Worm (Caenorhabditis elegans): ENCODE results near the gene lec-5.

lec-5 gene

ce11 chrII:5854122-5854521, 13.2 kb upstream of the lec-5 start, which contains the start of gene H41C03.1:
H41C03.1 (plus strand) TSS chrII:5854422.
- TF ChIP-seq madf-8 (GFP tag; conservative IDR thresholded peaks at IDR 0.05) (no peak), ceh-91 (GFP tag; IDR thresholded peaks at IDR 0.05) (no peak), snpc-1.3 (tag; optimal IDR thresholded peaks at IDR 0.05; ENCODE audit: insufficient read depth) (no peak)

- TF ChIP-seq Y56A3A.18 (GFP tag; IDR thresholded peaks at IDR 0.05) (no peak), aptf-3 (GFP tag; IDR thresholded peaks at IDR 0.05) (no peak), akir-1 (GFP tag; optimal IDR thresholded peaks at IDR 0.05) (no peak), F10E7.11 (tag; optimal IDR thresholded peaks at IDR 0.05) (no peak), nfya-2 (GFP tag; IDR thresholded peaks at IDR 0.05) (no peak), K11D2.4 (GFP tag; IDR thresholded peaks at IDR 0.05) (no peak), tlf-1 (GFP tag; optimal IDR thresholded peaks at IDR 0.05) (no peak), mxl-1 (tag; optimal IDR thresholded peaks at IDR 0.05) (no peak), C06A6.2 (GFP tag; conservative IDR thresholded peaks at IDR 0.05) (no peak), hmg-20 (GFP tag; IDR thresholded peaks at IDR 0.05) (no peak), madf-6 (GFP tag; IDR thresholded peaks at IDR 0.05) (no peak), Y53F4B.3 (GFP tag; IDR thresholded peaks at IDR 0.05) (no peak), lin-40 (tag; optimal IDR thresholded peaks at IDR 0.05) (no peak)
These were observed 12.4 kb upstream of the lec-5 start for ce11 chrII:5853261-5853660.

- no peak for TF ChIP-seq attf-6 (GFP tag; IDR thresholded peaks at IDR 0.05)
- TF ChIP-seq let-526 (GFP tag; IDR thresholded peaks at IDR 0.05), result no peak
- no peak for TF ChIP-seq ekl-4 (GFP tag; IDR thresholded peaks at IDR 0.05)
- no peak for TF ChIP-seq ztf-6 (GFP tag; IDR thresholded peaks at IDR 0.05)
- TF ChIP-seq Y53G8AR.9 (GFP tag; conservative IDR thresholded peaks at IDR 0.05), result no peak
- TF ChIP-seq sdz-38 (tag; optimal IDR thresholded peaks at IDR 0.05), result no peak
These were observed 11.1 kb upstream of the lec-5 start, which contains the start of gene H41C03.2 for ce11 chrII:5852007-5852406. H41C03.2 (minus strand) TSS chrII:5852107.

ce11 chrII:5846181-5846580, 5.3 kb upstream of the lec-5 start:
- TF ChIP-seq let-607 (tag; optimal IDR thresholded peaks at IDR 0.05) (no peak), nhr-80 (tag; optimal IDR thresholded peaks at IDR 0.05) (no peak), bed-2 (GFP tag; IDR thresholded peaks at IDR 0.05) (no peak), ccch-3 (GFP tag; optimal IDR thresholded peaks at IDR 0.05) (no peak), pha-4 (tag; optimal IDR thresholded peaks at IDR 0.05) (no peak), F22D6.2 (tag; optimal IDR thresholded peaks at IDR 0.05) (no peak), K11D2.4 (GFP tag; IDR thresholded peaks at IDR 0.05) (no peak), snpc-3.4 (tag; optimal IDR thresholded peaks at IDR 0.05) (no peak), ekl-4 (GFP tag; IDR thresholded peaks at IDR 0.05) (no peak), gei-17 (GFP tag; optimal IDR thresholded peaks at IDR 0.05) (no peak), somi-1 (GFP tag; optimal IDR thresholded peaks at IDR 0.05) (no peak), die-1 (tag; optimal IDR thresholded peaks at IDR 0.05) (no peak), lin-40 (tag; optimal IDR thresholded peaks at IDR 0.05) (no peak), F39B2.1 (GFP tag; IDR thresholded peaks at IDR 0.05) (no peak), ztf-22 (GFP tag; optimal IDR thresholded peaks at IDR 0.05) (no peak), lag-1 (GFP tag; IDR thresholded peaks at IDR 0.05) (no peak), ztf-28 (GFP tag; IDR thresholded peaks at IDR 0.05) (no peak), madf-6 (GFP tag; IDR thresholded peaks at IDR 0.05) (no peak)
